Worm (Caenorhabditis elegans): ENCODE measurements around the gene F32B6.4.

Gene F32B6.4

DNA sequence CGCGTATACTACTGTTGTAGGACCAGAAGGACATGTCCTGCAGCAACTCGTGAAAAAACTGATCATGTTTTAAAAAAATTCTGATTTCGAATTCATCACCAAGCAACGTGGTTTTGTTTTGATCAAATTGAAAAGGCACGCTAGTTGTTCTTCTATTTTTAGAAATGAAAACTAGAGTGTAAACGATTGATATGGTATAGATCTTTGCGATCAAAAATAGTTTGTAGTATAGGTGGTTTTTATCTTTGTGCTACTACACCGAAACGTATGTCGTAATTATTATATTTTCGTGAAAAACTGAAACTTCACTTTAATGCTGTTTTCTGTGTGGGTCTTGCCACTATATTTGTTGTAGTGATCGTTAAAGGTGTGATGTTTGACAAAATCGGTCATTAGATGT is 25.0 kb downstream of the F32B6.4 start:
- TF ChIP-seq elt-1 (tag; optimal IDR thresholded peaks at IDR 0.05) = no peak
- no peak for TF ChIP-seq zag-1 (tag; optimal IDR thresholded peaks at IDR 0.05)
- no peak for TF ChIP-seq nhr-6 (tag; optimal IDR thresholded peaks at IDR 0.05)
- TF ChIP-seq lin-13 (GFP tag; optimal IDR thresholded peaks at IDR 0.05) = no peak
- TF ChIP-seq nhr-10 (tag; optimal IDR thresholded peaks at IDR 0.05) = no peak
- TF ChIP-seq lin-39 (tag; optimal IDR thresholded peaks at IDR 0.05) = no peak
- TF ChIP-seq unc-39 (tag; optimal IDR thresholded peaks at IDR 0.05) = no peak
- no peak for TF ChIP-seq nhr-23 (tag; optimal IDR thresholded peaks at IDR 0.05)
- no peak for TF ChIP-seq crh-2 (tag; optimal IDR thresholded peaks at IDR 0.05)
- TF ChIP-seq ztf-4 (tag; optimal IDR thresholded peaks at IDR 0.05) = no peak
- TF ChIP-seq F13H6.1 (tag; optimal IDR thresholded peaks at IDR 0.05) = no peak
- no peak for TF ChIP-seq peb-1 (tag; optimal IDR thresholded peaks at IDR 0.05)
- TF ChIP-seq unc-62 (GFP tag; optimal IDR thresholded peaks at IDR 0.05) = no peak

DNA sequence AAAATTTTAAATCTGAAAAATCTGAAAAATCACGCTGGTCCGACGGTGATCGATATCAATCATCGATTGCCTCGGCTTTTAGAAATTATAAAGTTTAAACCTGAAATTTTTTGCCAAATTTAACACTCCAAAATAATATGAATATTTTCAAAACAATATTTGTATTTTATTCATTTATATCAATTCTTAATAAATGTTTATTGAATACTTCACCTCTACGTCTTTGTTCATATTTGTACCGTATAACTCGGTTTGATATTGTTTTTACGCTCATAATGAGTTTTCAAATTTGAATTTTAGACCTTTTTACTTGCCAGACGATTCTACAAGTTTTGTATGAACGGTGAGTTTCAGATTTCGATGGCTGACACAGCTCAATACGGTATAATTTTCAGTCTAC is 27.1 kb downstream of the F32B6.4 start, which contains the start of the genes K07F5.15 and K07F5.22:
K07F5.15 (plus strand) TSS at position 301 of the 400 bp plus-strand sequence.
K07F5.22 (plus strand) TSS at position 301 of the 400 bp plus-strand sequence.
- TF ChIP-seq unc-55 (GFP tag; optimal IDR thresholded peaks at IDR 0.05) (no peak), egl-27 (tag; optimal IDR thresholded peaks at IDR 0.05) (no peak), lsy-2 (tag; optimal IDR thresholded peaks at IDR 0.05) (no peak), lin-11 (tag; optimal IDR thresholded peaks at IDR 0.05) (no peak), nhr-6 (tag; optimal IDR thresholded peaks at IDR 0.05) (no peak), sem-4 (tag; optimal IDR thresholded peaks at IDR 0.05) (no peak), gmeb-1 (tag; optimal IDR thresholded peaks at IDR 0.05) (no peak), elt-1 (tag; optimal IDR thresholded peaks at IDR 0.05) (no peak)

DNA sequence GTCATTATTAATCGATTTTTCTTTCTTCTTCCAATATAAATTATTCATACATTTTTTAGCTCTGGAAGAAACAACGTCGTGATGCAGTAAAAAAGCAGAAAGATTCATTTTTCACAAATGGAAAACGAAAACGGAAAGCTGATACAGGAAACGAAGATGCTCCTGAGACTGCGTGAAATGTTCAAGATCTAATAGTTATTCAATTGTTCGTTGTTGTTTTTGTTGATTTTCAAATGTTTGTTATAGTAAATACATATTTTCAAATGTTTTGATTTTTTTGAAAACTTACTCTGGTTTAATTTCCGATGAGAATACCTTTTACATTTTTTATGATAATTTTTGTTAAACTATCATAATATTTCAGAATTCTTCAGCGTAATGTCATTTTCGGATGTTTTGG is 28.0 kb downstream of the F32B6.4 start, which contains the start of gene K07F5.16:
K07F5.16 (plus strand) TSS at position 301 of the 400 bp plus-strand sequence.
- TF ChIP-seq elt-1 (tag; optimal IDR thresholded peaks at IDR 0.05) (no peak), sma-9 (GFP tag; optimal IDR thresholded peaks at IDR 0.05) (no peak), sma-9 (tag; optimal IDR thresholded peaks at IDR 0.05) (no peak), egl-27 (tag; optimal IDR thresholded peaks at IDR 0.05) (no peak), lin-11 (tag; optimal IDR thresholded peaks at IDR 0.05) (no peak), dmd-4 (tag; optimal IDR thresholded peaks at IDR 0.05) (no peak), crh-2 (tag; optimal IDR thresholded peaks at IDR 0.05) (no peak), nhr-10 (tag; optimal IDR thresholded peaks at IDR 0.05) (no peak), ZK546.5 (tag; optimal IDR thresholded peaks at IDR 0.05) (no peak), nhr-237 (tag; optimal IDR thresholded peaks at IDR 0.05) (no peak)

DNA sequence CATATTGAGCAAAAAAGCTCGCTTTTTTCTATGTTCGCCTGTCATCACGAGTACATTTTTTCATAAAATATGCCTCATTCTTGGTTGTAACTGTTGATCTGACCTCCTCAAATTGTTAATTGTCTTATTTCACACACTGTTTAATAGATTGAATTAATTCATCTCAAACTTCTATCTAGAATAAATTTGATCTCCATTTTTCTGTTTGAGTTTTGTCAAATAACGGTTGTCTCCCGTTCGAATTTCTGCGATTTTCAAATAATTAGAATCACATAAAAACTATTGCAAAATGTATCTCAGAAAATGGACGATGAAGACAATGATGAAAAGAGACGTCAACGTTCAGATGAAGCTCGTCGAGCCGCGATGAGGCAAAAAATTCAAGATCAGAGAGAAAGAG is 29.9 kb downstream of the F32B6.4 start, which contains the start of gene K07F5.14:
K07F5.14 (plus strand) TSS at position 301 of the 400 bp plus-strand sequence.
- TF ChIP-seq peb-1 (tag; optimal IDR thresholded peaks at IDR 0.05) (no peak), elt-3 (tag; optimal IDR thresholded peaks at IDR 0.05) (no peak), ama-1 (optimal IDR thresholded peaks at IDR 0.05) (no peak), ZK546.5 (tag; optimal IDR thresholded peaks at IDR 0.05) (no peak), elt-1 (tag; optimal IDR thresholded peaks at IDR 0.05) (no peak), unc-62 (GFP tag; optimal IDR thresholded peaks at IDR 0.05) (no peak), lin-39 (tag; optimal IDR thresholded peaks at IDR 0.05) (no peak), zag-1 (tag; optimal IDR thresholded peaks at IDR 0.05) (no peak), snpc-4 (tag; optimal IDR thresholded peaks at IDR 0.05) (no peak), C34F6.9 (tag; optimal IDR thresholded peaks at IDR 0.05) (no peak), gmeb-1 (tag; optimal IDR thresholded peaks at IDR 0.05) (no peak), R02D3.7 (tag; optimal IDR thresholded peaks at IDR 0.05) (no peak), nhr-25 (tag; optimal IDR thresholded peaks at IDR 0.05) (no peak), lin-13 (GFP tag; optimal IDR thresholded peaks at IDR 0.05) (no peak)

DNA sequence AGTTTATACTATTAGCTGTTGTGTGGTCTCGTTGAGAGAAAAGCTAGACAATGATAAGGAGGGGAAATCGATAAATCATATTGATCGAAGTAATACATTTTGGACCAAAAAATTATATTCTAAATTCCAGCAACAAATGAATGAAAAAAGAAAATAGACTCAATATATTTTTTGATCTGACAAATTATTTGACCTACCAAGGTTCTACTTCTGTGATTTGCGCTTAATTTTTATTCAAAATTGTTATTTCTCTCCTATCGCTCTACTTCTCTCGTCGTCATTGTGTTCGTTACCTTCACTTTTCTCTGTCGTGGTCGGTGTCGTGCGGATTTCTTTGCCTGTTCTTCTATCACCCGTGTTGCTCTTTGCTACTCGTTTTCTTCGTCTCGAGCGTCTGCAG is 32.9 kb downstream of the F32B6.4 start:
- TF ChIP-seq dmd-4 (tag; optimal IDR thresholded peaks at IDR 0.05) = no peak
- TF ChIP-seq peb-1 (tag; optimal IDR thresholded peaks at IDR 0.05) = no peak
- TF ChIP-seq sma-3 (GFP tag; optimal IDR thresholded peaks at IDR 0.05) = no peak
- TF ChIP-seq unc-55 (GFP tag; optimal IDR thresholded peaks at IDR 0.05) = no peak
- TF ChIP-seq alr-1 (tag; optimal IDR thresholded peaks at IDR 0.05) = no peak
- no peak for TF ChIP-seq ztf-4 (tag; optimal IDR thresholded peaks at IDR 0.05)
- no peak for TF ChIP-seq ztf-11 (tag; optimal IDR thresholded peaks at IDR 0.05)
- TF ChIP-seq Y55F3AM.14 (GFP tag; optimal IDR thresholded peaks at IDR 0.05) = no peak
- no peak for TF ChIP-seq lin-39 (tag; optimal IDR thresholded peaks at IDR 0.05)
- no peak for TF ChIP-seq unc-62 (GFP tag; optimal IDR thresholded peaks at IDR 0.05)
- no peak for TF ChIP-seq blmp-1 (tag; optimal IDR thresholded peaks at IDR 0.05; ENCODE audit: insufficient read depth)
- no peak for TF ChIP-seq skn-1 (tag; optimal IDR thresholded peaks at IDR 0.05)
